Fruit fly (Drosophila melanogaster): ENCODE results near the gene by.

dm6 chr3R:9577382-9578137 lies 44.7 kb upstream of the by start, which contains the start of the genes Kap-alpha3 and Son:
- TF ChIP-seq usp (GFP tag; optimal IDR thresholded peaks at IDR 0.05) (no peak), pan (optimal IDR thresholded peaks at IDR 0.05) (no peak), EcR (GFP tag; optimal IDR thresholded peaks at IDR 0.05) (no peak), CG8478 (optimal IDR thresholded peaks at IDR 0.05) (no peak), Dll (optimal IDR thresholded peaks at IDR 0.05) (no peak)
